Worm (Caenorhabditis elegans) whole organism, L2 larva: ENCODE data around the gene Y37D8A.25.

ENCODE experiments used
- R02D3.7 ChIP-seq: fragments of 150-350 bp; optimal IDR thresholded peaks from 2 replicates; lab custom pipeline; 2014; ENCODE audit warnings: missing biosample characterization, missing genetic modification characterization
- ZK546.5 ChIP-seq: sonication (generic microtip); optimal IDR thresholded peaks from 2 replicates; lab custom pipeline; 2017; ENCODE audit warnings: missing biosample characterization, missing genetic modification characterization
- aly-2 ChIP-seq: fragments of 150-350 bp; optimal IDR thresholded peaks from 2 replicates; lab custom pipeline; 2014; ENCODE audit warnings: missing biosample characterization, missing genetic modification characterization
- ama-1 ChIP-seq: fragments of 150-350 bp; optimal IDR thresholded peaks from 2 replicates; lab custom pipeline; 2018; ENCODE audit warnings: inconsistent platforms
- blmp-1 ChIP-seq: sonication (generic microtip); optimal IDR thresholded peaks from 2 replicates; lab custom pipeline; 2017; ENCODE audit warnings: missing genetic modification characterization, mild to moderate bottlenecking, missing compliant biosample characterization, antibody characterized with exemption, moderate library complexity; ENCODE audit not compliant: insufficient read depth
- ceh-16 ChIP-seq: fragments of 150-350 bp; optimal IDR thresholded peaks from 2 replicates; lab custom pipeline; 2014; ENCODE audit warnings: missing biosample characterization, missing genetic modification characterization
- ceh-82 ChIP-seq: fragments of 150-350 bp; optimal IDR thresholded peaks from 2 replicates; lab custom pipeline; 2014; ENCODE audit warnings: missing biosample characterization, missing genetic modification characterization
- crh-2 ChIP-seq: sonication (generic microtip); optimal IDR thresholded peaks from 2 replicates; lab custom pipeline; 2017; ENCODE audit warnings: missing biosample characterization, missing genetic modification characterization
- egl-27 ChIP-seq: sonication (generic microtip); optimal IDR thresholded peaks from 3 replicates; lab custom pipeline; 2017; ENCODE audit warnings: missing biosample characterization, missing genetic modification reagents, missing genetic modification characterization
- elt-1 ChIP-seq: fragments of 150-350 bp; optimal IDR thresholded peaks from 2 replicates; lab custom pipeline; 2014; ENCODE audit warnings: missing biosample characterization, missing genetic modification characterization
- elt-3 ChIP-seq: sonication (generic microtip); optimal IDR thresholded peaks from 2 replicates; lab custom pipeline; 2017; ENCODE audit warnings: missing biosample characterization, missing genetic modification characterization
- fos-1 ChIP-seq: fragments of 150-350 bp; optimal IDR thresholded peaks from 2 replicates; lab custom pipeline; 2014; ENCODE audit warnings: missing biosample characterization, missing genetic modification characterization
- lin-11 ChIP-seq: fragments of 150-350 bp; sonication (generic microtip); optimal IDR thresholded peaks from 2 replicates; lab custom pipeline; 2014; ENCODE audit warnings: missing biosample characterization, missing genetic modification characterization, inconsistent platforms, mixed read lengths
- lin-39 ChIP-seq: fragments of 150-350 bp; optimal IDR thresholded peaks from 2 replicates; lab custom pipeline; 2014; ENCODE audit warnings: missing biosample characterization, missing genetic modification reagents, missing genetic modification characterization
- mab-5 ChIP-seq: fragments of 150-350 bp; optimal IDR thresholded peaks from 2 replicates; lab custom pipeline; 2014; ENCODE audit warnings: missing biosample characterization, missing genetic modification characterization
- mbf-1 ChIP-seq: sonication (generic microtip); optimal IDR thresholded peaks from 2 replicates; lab custom pipeline; 2017; ENCODE audit warnings: missing biosample characterization, missing genetic modification characterization
- nhr-10 ChIP-seq: sonication (generic microtip); optimal IDR thresholded peaks from 2 replicates; lab custom pipeline; 2017; ENCODE audit warnings: missing biosample characterization, missing genetic modification characterization
- nhr-11 ChIP-seq: fragments of 150-350 bp; optimal IDR thresholded peaks from 2 replicates; lab custom pipeline; 2014; ENCODE audit warnings: missing biosample characterization, missing genetic modification characterization
- nhr-12 ChIP-seq: fragments of 150-350 bp; optimal IDR thresholded peaks from 2 replicates; lab custom pipeline; 2014; ENCODE audit warnings: missing biosample characterization, missing genetic modification characterization
- nhr-129 ChIP-seq: fragments of 150-350 bp; optimal IDR thresholded peaks from 2 replicates; lab custom pipeline; 2014; ENCODE audit warnings: missing biosample characterization, missing genetic modification characterization
- nhr-21 ChIP-seq: fragments of 150-350 bp; optimal IDR thresholded peaks from 2 replicates; lab custom pipeline; 2014; ENCODE audit warnings: missing biosample characterization, missing genetic modification characterization
- nhr-237 ChIP-seq: fragments of 150-350 bp; optimal IDR thresholded peaks from 2 replicates; lab custom pipeline; 2014; ENCODE audit warnings: missing biosample characterization, missing genetic modification characterization
- nhr-25 ChIP-seq: fragments of 150-350 bp; sonication (generic microtip); optimal IDR thresholded peaks from 3 replicates; lab custom pipeline; 2014; ENCODE audit warnings: missing biosample characterization, missing genetic modification characterization
- nhr-6 ChIP-seq: fragments of 150-350 bp; optimal IDR thresholded peaks from 2 replicates; lab custom pipeline; 2014; ENCODE audit warnings: missing biosample characterization, missing genetic modification characterization
- peb-1 ChIP-seq: fragments of 150-350 bp; optimal IDR thresholded peaks from 2 replicates; lab custom pipeline; 2014; ENCODE audit warnings: missing biosample characterization, missing genetic modification characterization
- sem-4 ChIP-seq: fragments of 150-350 bp; optimal IDR thresholded peaks from 2 replicates; lab custom pipeline; 2014; ENCODE audit warnings: missing biosample characterization, missing genetic modification reagents, missing genetic modification characterization
- skn-1 ChIP-seq: sonication (generic microtip); optimal IDR thresholded peaks from 2 replicates; lab custom pipeline; 2017; ENCODE audit warnings: missing biosample characterization, missing genetic modification characterization
- sma-9 ChIP-seq, 2 experiments: fragments of 150-350 bp in 1 of 2; sonication (generic microtip) in 1 of 2; optimal IDR thresholded peaks; 2 replicates each; lab custom pipeline; 2014 to 2016; ENCODE audit warnings: missing genetic modification characterization in 2 of 2, mild to moderate bottlenecking in 1 of 2, missing biosample characterization in 1 of 2, missing compliant biosample characterization in 1 of 2, missing genetic modification reagents in 1 of 2, moderate library complexity in 1 of 2
- snpc-4 ChIP-seq: fragments of 150-350 bp; optimal IDR thresholded peaks from 2 replicates; lab custom pipeline; 2014; ENCODE audit warnings: missing biosample characterization, missing genetic modification characterization
- unc-39 ChIP-seq: fragments of 150-350 bp; optimal IDR thresholded peaks from 2 replicates; lab custom pipeline; 2014; ENCODE audit warnings: missing biosample characterization, missing genetic modification characterization
- unc-62 ChIP-seq: fragments of 150-350 bp; optimal IDR thresholded peaks from 2 replicates; lab custom pipeline; 2014; ENCODE audit warnings: missing biosample characterization, missing genetic modification reagents, missing genetic modification characterization
- zag-1 ChIP-seq: fragments of 150-350 bp; optimal IDR thresholded peaks from 2 replicates; lab custom pipeline; 2014; ENCODE audit warnings: missing biosample characterization, missing genetic modification characterization
- ztf-11 ChIP-seq: sonication (generic microtip); optimal IDR thresholded peaks from 2 replicates; lab custom pipeline; 2017; ENCODE audit warnings: missing biosample characterization, missing genetic modification characterization
- ztf-4 ChIP-seq: fragments of 150-350 bp; optimal IDR thresholded peaks from 2 replicates; lab custom pipeline; 2014; ENCODE audit warnings: missing biosample characterization, missing genetic modification characterization

Gene Y37D8A.25

ce11 chrIII:12785427-12785826 is 34.6 kb downstream of the Y37D8A.25 start:
- TF ChIP-seq ZK546.5 (tag; lab: Kevin White, UChicago) (no peak), aly-2 (tag; lab: Kevin White, UChicago) (no peak), nhr-25 (no peak), nhr-12 (tag; lab: Kevin White, UChicago) (no peak), ceh-82 (tag; lab: Kevin White, UChicago) (no peak)

- TF ChIP-seq skn-1 (no peak), mbf-1 (tag; lab: Kevin White, UChicago) (no peak), fos-1 (tag; lab: Kevin White, UChicago) (no peak), unc-62 (GFP tag; lab: Kevin White, UChicago) (no peak), blmp-1 (tag; lab: Kevin White, UChicago) (no peak), ceh-82 (tag; lab: Kevin White, UChicago) (no peak), aly-2 (tag; lab: Kevin White, UChicago) (no peak), R02D3.7 (tag; lab: Kevin White, UChicago) (no peak), sem-4 (tag; lab: Kevin White, UChicago) (no peak), sma-9 (GFP tag; optimal IDR thresholded peaks at IDR 0.05; lab: Kevin White, UChicago) (no peak), sma-9 (tag; optimal IDR thresholded peaks at IDR 0.05; lab: Kevin White, UChicago) (no peak), unc-39 (tag; lab: Kevin White, UChicago) (no peak), nhr-25 (no peak), mab-5 (tag; lab: Kevin White, UChicago) (no peak), ztf-4 (tag; lab: Kevin White, UChicago) (no peak), elt-1 (tag; lab: Kevin White, UChicago) (no peak), nhr-6 (tag; lab: Kevin White, UChicago) (no peak), lin-11 (tag; lab: Kevin White, UChicago) (no peak)
Observed at ce11 chrIII:12784854-12785253, 35.2 kb downstream of the Y37D8A.25 start, which contains the start of gene lgc-37. lgc-37 (plus strand) TSS chrIII:12785154.

- TF ChIP-seq mbf-1 (tag; lab: Kevin White, UChicago) = no peak
- TF ChIP-seq nhr-10 = no peak
- TF ChIP-seq ceh-82 (tag; lab: Kevin White, UChicago) = no peak
- TF ChIP-seq crh-2 (tag; lab: Kevin White, UChicago) = no peak
- no peak for TF ChIP-seq mab-5 (tag; lab: Kevin White, UChicago)
- no peak for TF ChIP-seq R02D3.7 (tag; lab: Kevin White, UChicago)
- no peak for TF ChIP-seq fos-1 (tag; lab: Kevin White, UChicago)
- TF ChIP-seq sem-4 (tag; lab: Kevin White, UChicago) = no peak
- TF ChIP-seq ZK546.5 (tag; lab: Kevin White, UChicago) = no peak
- TF ChIP-seq skn-1 = no peak
- no peak for TF ChIP-seq nhr-237
- no peak for TF ChIP-seq sma-9 (GFP tag; optimal IDR thresholded peaks at IDR 0.05; lab: Kevin White, UChicago)
- no peak for TF ChIP-seq sma-9 (tag; optimal IDR thresholded peaks at IDR 0.05; lab: Kevin White, UChicago)
- no peak for TF ChIP-seq elt-1 (tag; lab: Kevin White, UChicago)
Observed at ce11 chrIII:12783878-12784277, 36.2 kb downstream of the Y37D8A.25 start.

- TF ChIP-seq nhr-129 (tag; lab: Kevin White, UChicago) (no peak), ztf-11 (tag; lab: Kevin White, UChicago) (no peak), sma-9 (GFP tag; optimal IDR thresholded peaks at IDR 0.05; lab: Kevin White, UChicago) (no peak), sma-9 (tag; optimal IDR thresholded peaks at IDR 0.05; lab: Kevin White, UChicago) (no peak)
Observed at ce11 chrIII:12779676-12780337, 40.2 kb downstream of the Y37D8A.25 start, which contains the start of gene gab-1. gab-1 (minus strand) TSS chrIII:12779726.

- TF ChIP-seq lin-11 (tag; lab: Kevin White, UChicago) (no peak), nhr-21 (tag; lab: Kevin White, UChicago) (no peak), lin-39 (tag; lab: Kevin White, UChicago) (no peak), ztf-4 (tag; lab: Kevin White, UChicago) (no peak), zag-1 (tag; lab: Kevin White, UChicago) (no peak), peb-1 (tag; lab: Kevin White, UChicago) (no peak), nhr-25 (no peak), ceh-16 (no peak), elt-3 (tag; lab: Kevin White, UChicago) (no peak), snpc-4 (tag; lab: Kevin White, UChicago) (no peak), nhr-11 (tag; lab: Kevin White, UChicago) (no peak), unc-39 (tag; lab: Kevin White, UChicago) (no peak), ama-1 (no peak), egl-27 (tag; lab: Kevin White, UChicago) (no peak)
Observed at ce11 chrIII:12773753-12774152, 46.3 kb downstream of the Y37D8A.25 start.
